Fruit fly (Drosophila melanogaster) whole organism, embryonic: ENCODE data around the gene lwr.

ENCODE experiments used
- Abd-B ChIP-seq: fragments of 200-800 bp; sonication (Bioruptor generic); optimal IDR thresholded peaks from 2 replicates; lab custom pipeline; 2018; ENCODE audit warnings: missing biosample characterization, mild to moderate bottlenecking, missing genetic modification characterization, moderate library complexity
- CG10274 ChIP-seq: fragments of 200-800 bp; sonication (Bioruptor generic); optimal IDR thresholded peaks from 3 replicates; lab custom pipeline; 2017; ENCODE audit warnings: missing biosample characterization, mild to moderate bottlenecking, missing genetic modification characterization
- CG11504 ChIP-seq: fragments of 200-800 bp; sonication (Bioruptor generic); optimal IDR thresholded peaks from 3 replicates; lab custom pipeline; 2019; ENCODE audit warnings: missing biosample characterization, mild to moderate bottlenecking, missing genetic modification characterization, moderate library complexity
- CG11560 ChIP-seq: fragments of 200-800 bp; sonication (Bioruptor generic); IDR thresholded peaks from 3 replicates; pipeline ENCODE4 v1.3.6; 2022; ENCODE audit warnings: missing biosample characterization, missing genetic modification characterization
- CG12219 ChIP-seq: fragments of 200-800 bp; sonication (Bioruptor generic); optimal IDR thresholded peaks from 3 replicates; lab custom pipeline; 2018; ENCODE audit warnings: missing biosample characterization, mild to moderate bottlenecking, missing genetic modification characterization
- CG12769 ChIP-seq: fragments of 200-800 bp; sonication (Bioruptor generic); optimal IDR thresholded peaks from 2 replicates; lab custom pipeline; 2019; ENCODE audit warnings: missing biosample characterization, mild to moderate bottlenecking, missing genetic modification characterization, moderate library complexity
- CG14965 ChIP-seq: fragments of 200-800 bp; sonication (Bioruptor generic); optimal IDR thresholded peaks from 2 replicates; lab custom pipeline; 2016; ENCODE audit warnings: missing biosample characterization, missing genetic modification characterization, borderline replicate concordance
- CG1603 ChIP-seq: fragments of 200-800 bp; sonication (Bioruptor generic); optimal IDR thresholded peaks from 2 replicates; lab custom pipeline; 2019; ENCODE audit warnings: missing biosample characterization, mild to moderate bottlenecking, missing genetic modification characterization, moderate library complexity
- CG16779 ChIP-seq: fragments of 200-800 bp; sonication (Bioruptor generic); IDR thresholded peaks from 2 replicates; pipeline ENCODE4 v1.3.6; 2022; ENCODE audit warnings: missing biosample characterization, missing genetic modification characterization
- CG1792 ChIP-seq: fragments of 200-800 bp; sonication (Bioruptor generic); optimal IDR thresholded peaks from 2 replicates; lab custom pipeline; 2016; ENCODE audit warnings: missing biosample characterization, missing genetic modification characterization
- CG1832 ChIP-seq: fragments of 200-800 bp; sonication (Bioruptor generic); optimal IDR thresholded peaks from 2 replicates; lab custom pipeline; 2017; ENCODE audit warnings: missing biosample characterization, mild to moderate bottlenecking, missing genetic modification characterization, inconsistent platforms
- CG18599 ChIP-seq: fragments of 200-800 bp; sonication (Bioruptor generic); optimal IDR thresholded peaks from 3 replicates; lab custom pipeline; 2017; ENCODE audit warnings: missing biosample characterization, missing genetic modification characterization, mild to moderate bottlenecking, moderate library complexity, missing genetic modification reagents
- CG30431 ChIP-seq: fragments of 200-800 bp; sonication (Bioruptor generic); optimal IDR thresholded peaks from 2 replicates; lab custom pipeline; 2017; ENCODE audit warnings: missing biosample characterization, missing genetic modification characterization
- CG3407 ChIP-seq: fragments of 200-800 bp; sonication (Bioruptor generic); optimal IDR thresholded peaks from 2 replicates; lab custom pipeline; 2018; ENCODE audit warnings: missing biosample characterization, mild to moderate bottlenecking, missing genetic modification characterization
- CG4424 ChIP-seq: fragments of 200-800 bp; sonication (Bioruptor generic); optimal IDR thresholded peaks from 3 replicates; lab custom pipeline; 2016; ENCODE audit warnings: missing biosample characterization, missing genetic modification characterization
- CG6272 ChIP-seq: fragments of 200-800 bp; sonication (Bioruptor generic); IDR thresholded peaks from 2 replicates; pipeline ENCODE4 v1.3.6; 2022; ENCODE audit warnings: missing biosample characterization, missing genetic modification characterization
- CG6689 ChIP-seq: fragments of 200-800 bp; sonication (Bioruptor generic); IDR thresholded peaks from 2 replicates; pipeline ENCODE4 v1.3.6; 2022; ENCODE audit warnings: missing biosample characterization, missing genetic modification characterization
- CG7271 ChIP-seq: fragments of 200-800 bp; sonication (Bioruptor generic); optimal IDR thresholded peaks from 2 replicates; lab custom pipeline; 2018; ENCODE audit warnings: missing biosample characterization, mild to moderate bottlenecking, missing genetic modification characterization, moderate library complexity
- CG7839 ChIP-seq: fragments of 200-800 bp; sonication (Bioruptor generic); optimal IDR thresholded peaks from 3 replicates; lab custom pipeline; 2018; ENCODE audit warnings: missing biosample characterization, mild to moderate bottlenecking, missing genetic modification characterization, moderate library complexity
- CG7987 ChIP-seq: fragments of 200-800 bp; sonication (Bioruptor generic); optimal IDR thresholded peaks from 2 replicates; lab custom pipeline; 2018; ENCODE audit warnings: missing biosample characterization, mild to moderate bottlenecking, missing genetic modification characterization, moderate library complexity
- CrebB ChIP-seq: fragments of 200-800 bp; sonication (Bioruptor generic); optimal IDR thresholded peaks from 3 replicates; lab custom pipeline; 2018; ENCODE audit warnings: missing biosample characterization, mild to moderate bottlenecking, missing genetic modification characterization
- Deaf1 ChIP-seq: fragments of 200-800 bp; optimal IDR thresholded peaks from 3 replicates; lab custom pipeline; 2019; ENCODE audit warnings: missing biosample characterization, mild to moderate bottlenecking, missing genetic modification characterization, moderate library complexity
- Dll ChIP-seq: fragments of 200-800 bp; sonication (Bioruptor generic); IDR thresholded peaks from 4 replicates; pipeline ENCODE4 v1.3.6; 2022; ENCODE audit warnings: missing biosample characterization, missing genetic modification characterization; ENCODE audit not compliant: partially characterized antibody
- Ets65A ChIP-seq: fragments of 200-800 bp; sonication (Bioruptor generic); peaks from one replicate; lab custom pipeline; 2016; ENCODE audit warnings: missing biosample characterization, missing genetic modification characterization
- H15 ChIP-seq: fragments of 200-800 bp; sonication (Bioruptor generic); IDR thresholded peaks from 3 replicates; pipeline ENCODE4 v1.3.6; 2022; ENCODE audit warnings: missing biosample characterization, missing genetic modification characterization
- HmgD ChIP-seq: fragments of 200-800 bp; sonication (Bioruptor generic); optimal IDR thresholded peaks from 3 replicates; lab custom pipeline; 2016; ENCODE audit warnings: missing biosample characterization, missing genetic modification characterization
- Hmr ChIP-seq: fragments of 200-800 bp; sonication (Bioruptor generic); optimal IDR thresholded peaks from 3 replicates; lab custom pipeline; 2017; ENCODE audit warnings: mild to moderate bottlenecking, missing biosample characterization, missing genetic modification reagents, missing genetic modification characterization
- Hr51 ChIP-seq, 2 experiments: fragments of 200-800 bp; sonication (Bioruptor generic); optimal IDR thresholded peaks; 2 replicates in 1 of 2; 3 replicates in 1 of 2; lab custom pipeline; 2016 to 2018; ENCODE audit warnings: missing biosample characterization in 2 of 2, missing genetic modification characterization in 2 of 2, mild to moderate bottlenecking in 1 of 2, moderate library complexity in 1 of 2
- Hr78 ChIP-seq, 2 experiments: fragments of 200-800 bp in 1 of 2; fragments of >200 bp in 1 of 2; sonication (Bioruptor generic) in 1 of 2; optimal IDR thresholded peaks; 2 replicates each; lab custom pipeline; 2017 to 2019; ENCODE audit warnings: missing biosample characterization in 2 of 2, missing genetic modification characterization in 2 of 2, mild to moderate bottlenecking in 1 of 2, moderate library complexity in 1 of 2
- Max ChIP-seq: fragments of 200-800 bp; sonication (Bioruptor generic); optimal IDR thresholded peaks from 2 replicates; lab custom pipeline; 2016; ENCODE audit warnings: missing biosample characterization, mild to moderate bottlenecking, missing genetic modification characterization
- Med ChIP-seq: fragments of 200-800 bp; sonication (Bioruptor generic); peaks from one replicate; lab custom pipeline; 2016; ENCODE audit warnings: missing biosample characterization, missing genetic modification characterization, mild to moderate bottlenecking, inconsistent platforms, moderate library complexity
- Pdp1 ChIP-seq, 2 experiments: fragments of 200-800 bp; sonication (Bioruptor generic); optimal IDR thresholded peaks; 3 replicates each; lab custom pipeline; 2016; ENCODE audit warnings: missing biosample characterization in 2 of 2, missing genetic modification characterization in 2 of 2, mild to moderate bottlenecking in 1 of 2, moderate library complexity in 1 of 2
- bbx ChIP-seq: fragments of 200-800 bp; sonication (Bioruptor generic); IDR thresholded peaks from 2 replicates; pipeline ENCODE4 v1.3.6; 2022; ENCODE audit warnings: missing biosample characterization, missing genetic modification characterization; ENCODE audit not compliant: partially characterized antibody
- ci ChIP-seq: fragments of 200-800 bp; sonication (Bioruptor generic); IDR thresholded peaks from 3 replicates; pipeline ENCODE4 v1.3.6; 2022; ENCODE audit warnings: missing biosample characterization, missing genetic modification characterization
- dm ChIP-seq: fragments of 200-800 bp; sonication (Bioruptor generic); optimal IDR thresholded peaks from 3 replicates; lab custom pipeline; 2016; ENCODE audit warnings: missing biosample characterization, missing genetic modification characterization
- exex ChIP-seq: fragments of 200-800 bp; sonication (Bioruptor generic); optimal IDR thresholded peaks from 4 replicates; lab custom pipeline; 2018; ENCODE audit warnings: missing biosample characterization, mild to moderate bottlenecking, missing genetic modification characterization, moderate library complexity
- gem ChIP-seq: fragments of 200-800 bp; sonication (Bioruptor generic); optimal IDR thresholded peaks from 2 replicates; lab custom pipeline; 2019; ENCODE audit warnings: missing biosample characterization, mild to moderate bottlenecking, missing genetic modification characterization, moderate library complexity
- grau ChIP-seq: fragments of 200-800 bp; optimal IDR thresholded peaks from 3 replicates; lab custom pipeline; 2019; ENCODE audit warnings: missing biosample characterization, mild to moderate bottlenecking, missing genetic modification characterization, moderate library complexity
- hkb ChIP-seq, 2 experiments: fragments of 200-800 bp in 1 of 2; fragments of >200 bp in 1 of 2; sonication (Bioruptor generic) in 1 of 2; IDR thresholded peaks in 1 of 2; optimal IDR thresholded peaks in 1 of 2; 2 replicates each; pipeline versions ENCODE4 v1.3.6 to Lab custom; 2017 to 2022; ENCODE audit warnings: missing biosample characterization in 1 of 2, missing genetic modification characterization in 1 of 2
- ken ChIP-seq: fragments of 200-800 bp; sonication (Bioruptor generic); IDR thresholded peaks from 3 replicates; pipeline ENCODE4 v1.3.6; 2022; ENCODE audit warnings: missing biosample characterization, missing genetic modification characterization
- psq ChIP-seq: fragments of 200-800 bp; sonication (Bioruptor generic); optimal IDR thresholded peaks from 2 replicates; lab custom pipeline; 2017; ENCODE audit warnings: missing biosample characterization, missing genetic modification characterization
- run ChIP-seq: fragments of 200-800 bp; sonication (Bioruptor generic); optimal IDR thresholded peaks from 3 replicates; lab custom pipeline; 2018; ENCODE audit warnings: missing biosample characterization, mild to moderate bottlenecking, missing genetic modification characterization
- sisA ChIP-seq: fragments of 200-800 bp; sonication (Bioruptor generic); IDR thresholded peaks from 2 replicates; pipeline ENCODE4 v1.3.6; 2022; ENCODE audit warnings: missing biosample characterization, missing genetic modification characterization
- stwl ChIP-seq: fragments of 200-800 bp; sonication (Bioruptor generic); optimal IDR thresholded peaks from 3 replicates; lab custom pipeline; 2018; ENCODE audit warnings: missing biosample characterization, mild to moderate bottlenecking, missing genetic modification characterization, moderate library complexity
- toy ChIP-seq: fragments of 200-800 bp; sonication (Bioruptor generic); IDR thresholded peaks from 2 replicates; pipeline ENCODE4 v1.3.6; 2022; ENCODE audit warnings: missing biosample characterization, missing genetic modification characterization
- unpg ChIP-seq: fragments of 200-800 bp; sonication (Bioruptor generic); optimal IDR thresholded peaks from 3 replicates; lab custom pipeline; 2018; ENCODE audit warnings: missing biosample characterization, mild to moderate bottlenecking, missing genetic modification characterization, moderate library complexity
- zfh1 ChIP-seq: fragments of 200-800 bp; sonication (Bioruptor generic); IDR thresholded peaks from 3 replicates; pipeline ENCODE4 v1.3.6; 2022; ENCODE audit warnings: missing biosample characterization, missing genetic modification characterization

The lwr gene

DNA sequence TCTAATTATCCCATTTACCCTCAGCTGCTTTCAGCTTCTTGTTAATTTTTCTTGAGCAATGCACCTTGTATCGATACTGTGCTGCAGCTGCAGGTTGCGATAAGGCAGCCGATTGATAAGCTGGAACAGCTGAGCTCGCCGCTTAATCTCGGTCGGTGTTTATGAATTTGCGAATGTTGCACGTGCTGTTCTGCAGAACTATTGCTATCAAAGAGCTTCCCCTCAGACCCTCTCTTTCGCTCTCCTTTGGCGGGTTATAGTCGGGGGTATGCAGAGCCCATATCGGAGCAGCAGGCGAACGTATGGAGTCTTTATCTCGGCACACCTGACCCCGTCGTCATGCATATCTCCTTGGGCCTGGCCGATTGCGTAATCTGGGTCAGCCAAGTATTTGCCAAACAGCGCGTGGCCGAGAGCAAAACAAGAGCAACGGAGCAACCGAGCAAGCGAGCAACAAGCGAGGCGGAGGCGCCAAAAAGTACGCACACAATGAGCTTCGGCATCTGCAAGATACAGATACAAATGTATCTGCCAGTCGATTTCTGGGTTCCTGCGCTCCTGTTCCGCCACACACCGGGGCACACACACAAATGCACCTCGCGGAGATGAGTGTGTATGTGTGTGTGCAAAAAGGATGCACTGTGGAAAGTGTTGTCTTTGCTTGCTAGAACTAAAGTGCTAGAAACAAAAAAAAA is 28.1 kb downstream of the lwr start (continued):
- TF ChIP-seq CG3407 (GFP tag; lab: Kevin White, UChicago) (no peak), grau (tag; lab: Kevin White, UChicago) (no peak), CrebB (tag; lab: Kevin White, UChicago) (no peak), sisA (GFP tag; lab: Robert Waterston, UW) (no peak), CG11560 (tag; lab: Robert Waterston, UW) (no peak), Dll (GFP tag; lab: Robert Waterston, UW) (no peak), CG10274 (GFP tag; lab: Kevin White, UChicago) (no peak), Pdp1 (GFP tag; optimal IDR thresholded peaks at IDR 0.05; lab: Kevin White, UChicago) (peak in 1 of 2 experiments; percentile 80), Deaf1 (peak; percentile 38), CG4424 (GFP tag; lab: Kevin White, UChicago) (no peak)

DNA sequence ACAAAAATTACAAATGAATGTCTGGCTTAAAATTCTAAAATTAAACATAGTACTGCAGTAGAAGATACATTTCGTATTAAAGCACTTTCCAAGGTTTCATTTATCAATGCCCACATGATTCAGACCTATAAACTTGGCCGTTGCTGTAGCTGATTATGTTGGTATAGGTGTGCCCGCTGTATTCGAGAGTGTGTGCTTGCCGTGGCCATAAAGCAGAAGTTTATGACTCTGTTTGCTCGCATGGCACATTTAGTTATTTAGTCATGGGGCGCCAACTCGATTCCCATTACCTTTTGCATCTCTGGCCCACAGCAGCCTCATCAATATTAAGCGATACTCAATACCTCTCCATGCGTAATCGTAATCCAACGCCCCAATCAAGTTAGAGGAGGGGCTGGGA is 29.3 kb downstream of the lwr start:
- TF ChIP-seq CG7839 = peak; percentile 34
- TF ChIP-seq Ets65A (GFP tag; lab: Kevin White, UChicago) = peak; percentile 55
- TF ChIP-seq stwl = no peak
- peak in 1 of 2 experiments; percentile 34 for TF ChIP-seq Hr51 (GFP tag; optimal IDR thresholded peaks at IDR 0.05; lab: Kevin White, UChicago)
- no peak for TF ChIP-seq CG14965 (GFP tag; lab: Kevin White, UChicago)
- TF ChIP-seq exex (tag; lab: Kevin White, UChicago) = no peak
- TF ChIP-seq ken = no peak
- no peak for TF ChIP-seq bbx (GFP tag; lab: Robert Waterston, UW)
- no peak for TF ChIP-seq CG30431
- TF ChIP-seq CG16779 (GFP tag; lab: Robert Waterston, UW) = no peak
- peak; percentile 82 for TF ChIP-seq Med (GFP tag; lab: Kevin White, UChicago)
- TF ChIP-seq CG6689 (GFP tag; lab: Robert Waterston, UW) = 0 out of 2 replicates have a peak, but pooled peaks have one; percentile 15
- peak; percentile 6 for TF ChIP-seq unpg (GFP tag; lab: Kevin White, UChicago)
- peak; percentile 22 for TF ChIP-seq CG12219 (GFP tag; lab: Kevin White, UChicago)
- peak; percentile 52 for TF ChIP-seq Abd-B (GFP tag; lab: Kevin White, UChicago)
- TF ChIP-seq ci = 0 out of 3 replicates have a peak, but pooled peaks have one; percentile 44
- TF ChIP-seq H15 (GFP tag; lab: Robert Waterston, UW) = no peak
- TF ChIP-seq CG7271 (tag; lab: Kevin White, UChicago) = no peak
- peak; percentile 31 for TF ChIP-seq Hmr (GFP tag; lab: Kevin White, UChicago)
- peak; percentile 10 for TF ChIP-seq CG18599 (GFP tag; lab: Kevin White, UChicago)
- TF ChIP-seq toy (GFP tag; lab: Robert Waterston, UW) = no peak
- peak; percentile 33 for TF ChIP-seq CG1603 (tag; lab: Kevin White, UChicago)
- TF ChIP-seq zfh1 (GFP tag; lab: Robert Waterston, UW) = 0 out of 3 replicates have a peak, but pooled peaks have one; percentile 18
- no peak for TF ChIP-seq HmgD
- TF ChIP-seq Hr78 (GFP tag; optimal IDR thresholded peaks at IDR 0.05; lab: Kevin White, UChicago) = no peak
- TF ChIP-seq hkb (optimal IDR thresholded peaks at IDR 0.05; lab: Kevin White, UChicago) = no peak
- TF ChIP-seq hkb (GFP tag; IDR thresholded peaks at IDR 0.05; lab: Robert Waterston, UW) = no peak
- TF ChIP-seq CG7987 (GFP tag; lab: Kevin White, UChicago) = no peak
- TF ChIP-seq CG1792 (GFP tag; lab: Kevin White, UChicago) = no peak
- TF ChIP-seq dm (GFP tag; lab: Kevin White, UChicago) = no peak
- TF ChIP-seq CG6272 = no peak
- TF ChIP-seq CG1832 (GFP tag; lab: Kevin White, UChicago) = no peak
- no peak for TF ChIP-seq CG12769 (tag; lab: Kevin White, UChicago)
- no peak for TF ChIP-seq run (tag; lab: Kevin White, UChicago)
- TF ChIP-seq gem (tag; lab: Kevin White, UChicago) = peak; percentile 19
- TF ChIP-seq CG11504 (tag; lab: Kevin White, UChicago) = peak; percentile 31
- TF ChIP-seq grau (tag; lab: Kevin White, UChicago) = no peak
- TF ChIP-seq Max = no peak
- TF ChIP-seq psq (GFP tag; lab: Kevin White, UChicago) = no peak
